Worm (Caenorhabditis elegans): ENCODE measurements around the gene lpr-7.

- no peak for TF ChIP-seq nhr-23 (tag; optimal IDR thresholded peaks at IDR 0.05)
- TF ChIP-seq nhr-237 (tag; optimal IDR thresholded peaks at IDR 0.05): no peak
- TF ChIP-seq tbx-2 (tag; optimal IDR thresholded peaks at IDR 0.05): no peak
- peak; percentile 24 for TF ChIP-seq pha-4 (tag; optimal IDR thresholded peaks at IDR 0.05)
- TF ChIP-seq nhr-11 (tag; optimal IDR thresholded peaks at IDR 0.05): no peak
- TF ChIP-seq egl-27 (tag; optimal IDR thresholded peaks at IDR 0.05): no peak
- no peak for TF ChIP-seq nfya-1 (tag; optimal IDR thresholded peaks at IDR 0.05; ENCODE audit: insufficient read depth)
- no peak for TF ChIP-seq zag-1 (tag; optimal IDR thresholded peaks at IDR 0.05)
- TF ChIP-seq fos-1 (tag; optimal IDR thresholded peaks at IDR 0.05): no peak
- TF ChIP-seq elt-2 (tag; optimal IDR thresholded peaks at IDR 0.05): no peak
- TF ChIP-seq ama-1 (optimal IDR thresholded peaks at IDR 0.05): no peak
- no peak for TF ChIP-seq eor-1 (tag; optimal IDR thresholded peaks at IDR 0.05)
Measured at ce11 chrX:608392-608791, 47.6 kb upstream of the lpr-7 start, which contains the start of gene F13C5.5.
